Fruit fly (Drosophila melanogaster) whole organism, wandering third instar larva: ENCODE measurements around the gene CG46467.

Source experiments
- Abd-B ChIP-seq: fragments of >200 bp; optimal IDR thresholded peaks from 2 replicates; lab custom pipeline; 2017; ENCODE audit warnings: missing biosample characterization, missing genetic modification characterization
- CG32264 ChIP-seq: fragments of 200-800 bp; sonication (Bioruptor generic); optimal IDR thresholded peaks from 2 replicates; lab custom pipeline; 2016; ENCODE audit warnings: missing biosample characterization, missing genetic modification characterization
- CrebA ChIP-seq: fragments of 200-800 bp; sonication (Bioruptor generic); optimal IDR thresholded peaks from 2 replicates; lab custom pipeline; 2016; ENCODE audit warnings: missing biosample characterization, mild to moderate bottlenecking, missing genetic modification characterization, borderline replicate concordance
- GATAd ChIP-seq: sonication (Bioruptor generic); optimal IDR thresholded peaks from 2 replicates; lab custom pipeline; 2016; ENCODE audit warnings: missing biosample characterization, missing genetic modification characterization
- HLH106 ChIP-seq: fragments of 200-800 bp; optimal IDR thresholded peaks from 3 replicates; lab custom pipeline; 2019; ENCODE audit warnings: missing biosample characterization, mild to moderate bottlenecking, missing genetic modification characterization, moderate library complexity
- Hr78 ChIP-seq: fragments of >200 bp; optimal IDR thresholded peaks from 2 replicates; lab custom pipeline; 2017; ENCODE audit warnings: missing biosample characterization, missing genetic modification characterization
- Hr83 ChIP-seq: fragments of 200-300 bp; sonication (Bioruptor generic); optimal IDR thresholded peaks from 2 replicates; lab custom pipeline; 2016; ENCODE audit warnings: missing biosample characterization, mild to moderate bottlenecking, missing genetic modification characterization, moderate library complexity; ENCODE audit not compliant: poor library complexity, severe bottlenecking
- Jra ChIP-seq: sonication (Bioruptor generic); optimal IDR thresholded peaks from 2 replicates; lab custom pipeline; 2016; ENCODE audit warnings: missing biosample characterization, missing genetic modification characterization
- Myc ChIP-seq: fragments of >200 bp; optimal IDR thresholded peaks from 2 replicates; lab custom pipeline; 2017
- N ChIP-seq: fragments of >200 bp; optimal IDR thresholded peaks from 2 replicates; lab custom pipeline; 2018; ENCODE audit warnings: missing biosample characterization, missing external identifiers, missing genetic modification characterization
- Rel ChIP-seq, 2 experiments: fragments of 200-800 bp; sonication (Bioruptor generic) in 1 of 2; optimal IDR thresholded peaks; 2 replicates in 1 of 2; 3 replicates in 1 of 2; lab custom pipeline; 2016 to 2019; ENCODE audit warnings: mild to moderate bottlenecking in 2 of 2, missing biosample characterization in 2 of 2, missing genetic modification characterization in 2 of 2, moderate library complexity in 1 of 2
- Sp1 ChIP-seq: fragments of 200-800 bp; sonication (Bioruptor generic); optimal IDR thresholded peaks from 3 replicates; lab custom pipeline; 2019; ENCODE audit warnings: missing biosample characterization, mild to moderate bottlenecking, missing genetic modification characterization, moderate library complexity
- Vsx2 ChIP-seq: fragments of 200-300, 225-300 bp; sonication (Bioruptor generic); optimal IDR thresholded peaks from 2 replicates; lab custom pipeline; 2018; ENCODE audit warnings: missing biosample characterization, missing genetic modification characterization; ENCODE audit not compliant: partially characterized antibody
- br ChIP-seq: fragments of 200-800 bp; sonication (Bioruptor generic); optimal IDR thresholded peaks from 2 replicates; lab custom pipeline; 2016; ENCODE audit warnings: missing biosample characterization, missing genetic modification characterization
- brk ChIP-seq: fragments of 200-800 bp; sonication (Bioruptor generic); optimal IDR thresholded peaks from 2 replicates; lab custom pipeline; 2016; ENCODE audit warnings: missing biosample characterization, mild to moderate bottlenecking, missing genetic modification characterization
- dl ChIP-seq, 2 experiments: fragments of 175-275, 200-275 bp in 1 of 2; fragments of 200-275 bp in 1 of 2; sonication (Bioruptor generic); optimal IDR thresholded peaks; lab custom pipeline; 2018; ENCODE audit warnings: mild to moderate bottlenecking in 2 of 2, missing biosample characterization in 2 of 2, missing genetic modification characterization in 2 of 2, moderate library complexity in 2 of 2; ENCODE audit not compliant: partially characterized antibody in 2 of 2, insufficient read depth in 1 of 2
- dmrt93B ChIP-seq: fragments of 200-800 bp; sonication (Bioruptor generic); optimal IDR thresholded peaks from 2 replicates; lab custom pipeline; 2018; ENCODE audit warnings: missing biosample characterization, mild to moderate bottlenecking, missing genetic modification characterization
- ey ChIP-seq: fragments of 200-800 bp; sonication (Bioruptor generic); optimal IDR thresholded peaks from 2 replicates; lab custom pipeline; 2016; ENCODE audit warnings: missing biosample characterization, missing genetic modification characterization
- foxo ChIP-seq, 2 experiments: fragments of 200-800 bp; sonication (Bioruptor generic); optimal IDR thresholded peaks; 2 replicates in 1 of 2; 3 replicates in 1 of 2; lab custom pipeline; 2016 to 2017; ENCODE audit warnings: missing biosample characterization in 2 of 2, missing genetic modification characterization in 2 of 2
- fru ChIP-seq: fragments of 200-800 bp; sonication (Bioruptor generic); optimal IDR thresholded peaks from 3 replicates; lab custom pipeline; 2016; ENCODE audit warnings: missing biosample characterization, mild to moderate bottlenecking, missing genetic modification characterization
- jim ChIP-seq: fragments of 175-275, 200-325 bp; sonication (Bioruptor generic); optimal IDR thresholded peaks from 2 replicates; lab custom pipeline; 2016; ENCODE audit warnings: missing biosample characterization, mild to moderate bottlenecking, missing genetic modification characterization
- lola ChIP-seq: fragments of >200 bp; optimal IDR thresholded peaks from 2 replicates; lab custom pipeline; 2017; ENCODE audit warnings: missing biosample characterization, missing genetic modification characterization
- psq ChIP-seq: fragments of 200-800 bp; sonication (Bioruptor generic); optimal IDR thresholded peaks from 3 replicates; lab custom pipeline; 2017; ENCODE audit warnings: missing biosample characterization, mild to moderate bottlenecking, missing genetic modification characterization, moderate library complexity
- rgr ChIP-seq: fragments of 200-800 bp; sonication (Bioruptor generic); optimal IDR thresholded peaks from 3 replicates; lab custom pipeline; 2016; ENCODE audit warnings: missing biosample characterization, mild to moderate bottlenecking, missing genetic modification characterization
- sage ChIP-seq: fragments of 200-800 bp; sonication (Bioruptor generic); optimal IDR thresholded peaks from 2 replicates; lab custom pipeline; 2016; ENCODE audit warnings: missing biosample characterization, mild to moderate bottlenecking, missing genetic modification characterization
- tai ChIP-seq: sonication (Bioruptor generic); optimal IDR thresholded peaks from 2 replicates; lab custom pipeline; 2016; ENCODE audit warnings: missing biosample characterization, missing genetic modification characterization
- usp ChIP-seq: fragments of >200 bp; optimal IDR thresholded peaks from 2 replicates; lab custom pipeline; 2017; ENCODE audit warnings: missing biosample characterization, missing genetic modification characterization
- woc ChIP-seq: sonication (Bioruptor generic); optimal IDR thresholded peaks from 2 replicates; lab custom pipeline; 2016; ENCODE audit warnings: missing biosample characterization, mild to moderate bottlenecking, missing genetic modification characterization

CG46467 gene

dm6 chr3R:9886341-9886959, 12.0 kb downstream of the CG46467 start:
- peak in 1 of 2 experiments; percentile 2 for TF ChIP-seq dl (GFP tag; optimal IDR thresholded peaks at IDR 0.05; lab: Kevin White, UChicago; ENCODE audit: insufficient read depth in 1 of 2, partially characterized antibody in 2 of 2)
- TF ChIP-seq psq, result peak; percentile 64
- no peak for TF ChIP-seq Rel (GFP tag; optimal IDR thresholded peaks at IDR 0.05; lab: Kevin White, UChicago)
- no peak for TF ChIP-seq Rel (tag; optimal IDR thresholded peaks at IDR 0.05; lab: Kevin White, UChicago)
- peak; percentile 72 for TF ChIP-seq jim (GFP tag; lab: Kevin White, UChicago)
- no peak for TF ChIP-seq rgr (GFP tag; lab: Kevin White, UChicago)
- TF ChIP-seq Vsx2 (GFP tag; lab: Kevin White, UChicago), result peak; percentile 26
- peak; percentile 68 for TF ChIP-seq tai (GFP tag; lab: Kevin White, UChicago)

dm6 chr3R:9888668-9889302, 14.3 kb downstream of the CG46467 start:
- no peak for TF ChIP-seq Sp1 (GFP tag; lab: Kevin White, UChicago)
- TF ChIP-seq dl (GFP tag; optimal IDR thresholded peaks at IDR 0.05; lab: Kevin White, UChicago; ENCODE audit: insufficient read depth in 1 of 2, partially characterized antibody in 2 of 2), result no peak
- no peak for TF ChIP-seq foxo (GFP tag; optimal IDR thresholded peaks at IDR 0.05; lab: Kevin White, UChicago)
- TF ChIP-seq Jra, result no peak
- TF ChIP-seq Abd-B (GFP tag; lab: Kevin White, UChicago), result no peak
- TF ChIP-seq woc, result no peak

DNA sequence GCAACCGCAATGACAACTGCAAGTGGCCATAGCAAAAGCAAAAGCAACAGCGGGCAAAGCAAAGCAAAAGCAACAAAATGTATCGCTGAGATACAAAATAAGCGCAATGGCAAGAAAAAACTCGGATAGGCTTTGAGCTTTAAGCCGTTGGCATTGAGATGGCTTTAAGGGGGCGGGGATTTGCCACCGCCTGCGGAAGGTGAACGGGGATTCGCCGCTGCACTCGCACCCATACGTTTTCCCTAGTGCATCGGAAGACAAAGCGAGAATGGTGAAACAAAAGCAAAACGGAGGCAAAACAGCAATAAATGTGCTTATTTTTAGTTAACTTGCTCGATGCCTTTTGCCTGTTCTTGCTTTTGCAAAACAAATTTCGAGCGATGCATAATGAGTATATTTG, 15.3 kb downstream of the CG46467 start:
- TF ChIP-seq psq (peak; percentile 9), woc (no peak)
- TF ChIP-seq, all 38 proteins: peak for 1

DNA sequence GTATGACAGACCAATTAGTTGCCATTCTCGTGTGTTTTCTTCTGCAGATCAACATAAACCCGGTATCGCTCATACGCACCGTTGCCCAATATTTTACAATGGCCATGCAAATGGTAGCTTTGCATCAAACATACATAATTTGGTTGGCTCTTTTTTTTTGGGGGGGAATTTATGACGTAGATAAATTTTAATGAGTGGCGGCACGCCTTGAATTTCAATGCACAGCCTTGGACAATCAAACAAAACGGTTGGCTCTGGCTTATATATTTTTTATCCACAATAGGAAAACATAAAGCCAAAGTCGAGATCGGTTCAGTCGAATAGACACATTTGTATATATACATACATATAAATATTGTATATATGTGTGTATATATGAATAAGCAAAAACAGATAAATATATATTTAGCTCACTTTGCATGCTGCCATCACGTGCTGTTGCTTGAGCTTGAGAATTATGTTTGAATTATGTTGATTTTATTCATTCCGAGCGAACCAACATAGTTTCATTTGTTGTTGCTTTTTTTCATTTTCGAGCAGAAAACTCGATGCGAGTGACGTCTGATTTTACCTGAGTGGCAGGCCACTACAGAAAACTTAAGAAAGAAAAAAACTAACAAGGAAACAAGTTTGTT, 16.4 kb downstream of the CG46467 start:
- no peak for TF ChIP-seq jim (GFP tag; lab: Kevin White, UChicago)
- TF ChIP-seq dmrt93B (GFP tag; lab: Kevin White, UChicago), result no peak
- TF ChIP-seq dl (GFP tag; optimal IDR thresholded peaks at IDR 0.05; lab: Kevin White, UChicago; ENCODE audit: insufficient read depth in 1 of 2, partially characterized antibody in 2 of 2), result no peak
- TF ChIP-seq Hr78, result no peak
- no peak for TF ChIP-seq psq
- TF ChIP-seq foxo (GFP tag; optimal IDR thresholded peaks at IDR 0.05; lab: Kevin White, UChicago), result no peak
- TF ChIP-seq fru (GFP tag; lab: Kevin White, UChicago), result no peak
- no peak for TF ChIP-seq usp (GFP tag; lab: Kevin White, UChicago)
- no peak for TF ChIP-seq GATAd (GFP tag; lab: Kevin White, UChicago)
- TF ChIP-seq Sp1 (GFP tag; lab: Kevin White, UChicago), result no peak
- TF ChIP-seq rgr (GFP tag; lab: Kevin White, UChicago), result no peak
- TF ChIP-seq Jra, result no peak
- TF ChIP-seq HLH106, result no peak
- TF ChIP-seq brk (GFP tag; lab: Kevin White, UChicago), result no peak

dm6 chr3R:9891527-9891926, 17.0 kb downstream of the CG46467 start:
- TF ChIP-seq Hr78, result no peak
- TF ChIP-seq Jra, result no peak
- TF ChIP-seq CG32264 (GFP tag; lab: Kevin White, UChicago), result no peak
- no peak for TF ChIP-seq Myc (lab: Kevin White, UChicago)
- TF ChIP-seq br (GFP tag; lab: Kevin White, UChicago), result no peak
- TF ChIP-seq tai (GFP tag; lab: Kevin White, UChicago), result no peak
- TF ChIP-seq ey, result no peak
- TF ChIP-seq jim (GFP tag; lab: Kevin White, UChicago), result no peak
- no peak for TF ChIP-seq CrebA (GFP tag; lab: Kevin White, UChicago)
- TF ChIP-seq psq, result no peak
- no peak for TF ChIP-seq Abd-B (GFP tag; lab: Kevin White, UChicago)
- no peak for TF ChIP-seq lola (GFP tag; lab: Kevin White, UChicago)
- TF ChIP-seq N (GFP tag; lab: Kevin White, UChicago), result no peak
- TF ChIP-seq Vsx2 (GFP tag; lab: Kevin White, UChicago), result no peak
- TF ChIP-seq sage (GFP tag; lab: Kevin White, UChicago), result no peak
- TF ChIP-seq HLH106, result no peak
- TF ChIP-seq Hr83 (GFP tag; lab: Kevin White, UChicago), result no peak
